Fruit fly (Drosophila melanogaster) whole organism, embryonic: Measurements from ENCODE around the gene CG31867.

ENCODE experiments used
- CG12219 ChIP-seq: fragments of 200-800 bp; sonication (Bioruptor generic); optimal IDR thresholded peaks from 3 replicates; lab custom pipeline; 2018; ENCODE audit warnings: missing biosample characterization, mild to moderate bottlenecking, missing genetic modification characterization
- CG12659 ChIP-seq: fragments of 200-800 bp; sonication (Bioruptor generic); optimal IDR thresholded peaks from 3 replicates; lab custom pipeline; 2017; ENCODE audit warnings: mild to moderate bottlenecking, missing biosample characterization, missing genetic modification reagents, missing genetic modification characterization
- CG12769 ChIP-seq: fragments of 200-800 bp; sonication (Bioruptor generic); optimal IDR thresholded peaks from 2 replicates; lab custom pipeline; 2019; ENCODE audit warnings: missing biosample characterization, mild to moderate bottlenecking, missing genetic modification characterization, moderate library complexity
- CG1832 ChIP-seq: fragments of 200-800 bp; sonication (Bioruptor generic); optimal IDR thresholded peaks from 2 replicates; lab custom pipeline; 2017; ENCODE audit warnings: missing biosample characterization, mild to moderate bottlenecking, missing genetic modification characterization, inconsistent platforms
- CG18619 ChIP-seq: fragments of 200-800 bp; sonication (Bioruptor generic); optimal IDR thresholded peaks from 3 replicates; lab custom pipeline; 2017; ENCODE audit warnings: missing biosample characterization, mild to moderate bottlenecking, missing genetic modification characterization
- CG2202 ChIP-seq: fragments of 200-800 bp; sonication (Bioruptor generic); optimal IDR thresholded peaks from 2 replicates; lab custom pipeline; 2018; ENCODE audit warnings: missing biosample characterization, mild to moderate bottlenecking, missing genetic modification characterization
- CG32532 ChIP-seq: fragments of 200-800 bp; sonication (Bioruptor generic); IDR thresholded peaks from 2 replicates; pipeline ENCODE4 v1.3.6; 2022; ENCODE audit warnings: missing biosample characterization, missing genetic modification characterization
- CG3281 ChIP-seq: fragments of 200-800 bp; sonication (Bioruptor generic); optimal IDR thresholded peaks from 3 replicates; lab custom pipeline; 2017; ENCODE audit warnings: missing biosample characterization, mild to moderate bottlenecking, missing genetic modification characterization
- CG3407 ChIP-seq: fragments of 200-800 bp; sonication (Bioruptor generic); optimal IDR thresholded peaks from 2 replicates; lab custom pipeline; 2018; ENCODE audit warnings: missing biosample characterization, mild to moderate bottlenecking, missing genetic modification characterization
- CG3726 ChIP-seq: fragments of 200-800 bp; sonication (Bioruptor generic); IDR thresholded peaks from 3 replicates; pipeline ENCODE4, ENCODE4 v1.3.6; 2022; ENCODE audit warnings: missing biosample characterization, missing genetic modification characterization
- CG4424 ChIP-seq: fragments of 200-800 bp; sonication (Bioruptor generic); optimal IDR thresholded peaks from 3 replicates; lab custom pipeline; 2016; ENCODE audit warnings: missing biosample characterization, missing genetic modification characterization
- CG4617 ChIP-seq: fragments of 200-800 bp; sonication (Bioruptor generic); optimal IDR thresholded peaks from 3 replicates; lab custom pipeline; 2016; ENCODE audit warnings: missing biosample characterization, missing genetic modification characterization, borderline replicate concordance
- CG4707 ChIP-seq: fragments of 200-800 bp; sonication (Bioruptor generic); optimal IDR thresholded peaks from 2 replicates; lab custom pipeline; 2018; ENCODE audit warnings: missing biosample characterization, mild to moderate bottlenecking, missing genetic modification characterization, moderate library complexity
- CG6175 ChIP-seq: fragments of 200-800 bp; sonication (Bioruptor generic); IDR thresholded peaks from 3 replicates; pipeline ENCODE4 v1.3.6; 2022; ENCODE audit warnings: missing biosample characterization, missing genetic modification characterization
- CG6654 ChIP-seq: fragments of 200-800 bp; sonication (Bioruptor generic); optimal IDR thresholded peaks from 2 replicates; lab custom pipeline; 2017; ENCODE audit warnings: missing biosample characterization, mild to moderate bottlenecking, missing genetic modification characterization
- CG6683 ChIP-seq: fragments of 200-800 bp; sonication (Bioruptor generic); optimal IDR thresholded peaks from 2 replicates; lab custom pipeline; 2017; ENCODE audit warnings: missing biosample characterization, mild to moderate bottlenecking, missing genetic modification characterization, missing genetic modification reagents
- CG7745 ChIP-seq: fragments of 200-800 bp; sonication (Bioruptor generic); optimal IDR thresholded peaks from 2 replicates; lab custom pipeline; 2018; ENCODE audit warnings: missing biosample characterization, mild to moderate bottlenecking, missing genetic modification characterization, moderate library complexity
- CG9817 ChIP-seq: fragments of 200-800 bp; sonication (Bioruptor generic); optimal IDR thresholded peaks from 2 replicates; lab custom pipeline; 2018; ENCODE audit warnings: missing biosample characterization, mild to moderate bottlenecking, missing genetic modification characterization, moderate library complexity
- Dip2 ChIP-seq: fragments of 200-800 bp; sonication (Bioruptor generic); IDR thresholded peaks from 2 replicates; pipeline ENCODE4 v1.3.6; 2022; ENCODE audit warnings: missing biosample characterization, missing genetic modification characterization
- Dip3 ChIP-seq: fragments of 200-800 bp; sonication (Bioruptor generic); optimal IDR thresholded peaks from 3 replicates; lab custom pipeline; 2016; ENCODE audit warnings: missing biosample characterization, missing genetic modification characterization
- Dref ChIP-seq: fragments of 200-800 bp; sonication (Bioruptor generic); IDR thresholded peaks from 2 replicates; pipeline ENCODE4 v1.3.6; 2022; ENCODE audit warnings: missing biosample characterization, missing genetic modification characterization
- E2f1 ChIP-seq: fragments of 200-800 bp; sonication (Bioruptor generic); IDR thresholded peaks from 2 replicates; pipeline ENCODE4 v1.3.6; 2022; ENCODE audit warnings: missing biosample characterization, missing genetic modification characterization
- Meics ChIP-seq: fragments of 200-800 bp; sonication (Bioruptor generic); optimal IDR thresholded peaks from 2 replicates; lab custom pipeline; 2017; ENCODE audit warnings: missing biosample characterization, mild to moderate bottlenecking, missing genetic modification characterization
- Mes4 ChIP-seq: fragments of 200-800 bp; sonication (Bioruptor generic); optimal IDR thresholded peaks from 2 replicates; lab custom pipeline; 2016; ENCODE audit warnings: missing biosample characterization, missing genetic modification characterization
- PHDP ChIP-seq: fragments of 200-800 bp; sonication (Bioruptor generic); optimal IDR thresholded peaks from 3 replicates; lab custom pipeline; 2018; ENCODE audit warnings: missing biosample characterization, mild to moderate bottlenecking, missing genetic modification characterization, moderate library complexity
- Pdp1 ChIP-seq, 2 experiments: fragments of 200-800 bp; sonication (Bioruptor generic); optimal IDR thresholded peaks; 3 replicates each; lab custom pipeline; 2016; ENCODE audit warnings: missing biosample characterization in 2 of 2, missing genetic modification characterization in 2 of 2, mild to moderate bottlenecking in 1 of 2, moderate library complexity in 1 of 2
- Xbp1 ChIP-seq: fragments of 200-800 bp; sonication (Bioruptor generic); optimal IDR thresholded peaks from 3 replicates; lab custom pipeline; 2016; ENCODE audit warnings: missing biosample characterization, mild to moderate bottlenecking, missing genetic modification characterization
- ash1 ChIP-seq: fragments of 200-800 bp; sonication (Bioruptor generic); optimal IDR thresholded peaks from 2 replicates; lab custom pipeline; 2018; ENCODE audit warnings: missing biosample characterization, mild to moderate bottlenecking, missing genetic modification characterization
- az2 ChIP-seq: fragments of 200-800 bp; sonication (Bioruptor generic); optimal IDR thresholded peaks from 3 replicates; lab custom pipeline; 2016; ENCODE audit warnings: missing biosample characterization, missing genetic modification characterization
- cato ChIP-seq: fragments of 200-800 bp; sonication (Bioruptor generic); optimal IDR thresholded peaks from 2 replicates; lab custom pipeline; 2016; ENCODE audit warnings: missing biosample characterization, missing genetic modification characterization, borderline replicate concordance
- esg ChIP-seq: fragments of 200-800 bp; sonication (Bioruptor generic); conservative IDR thresholded peaks from 2 replicates; pipeline ENCODE4 v1.3.6; 2022; ENCODE audit warnings: missing biosample characterization, missing genetic modification characterization
- ewg ChIP-seq: fragments of 200-800 bp; sonication (Bioruptor generic); optimal IDR thresholded peaks from 3 replicates; lab custom pipeline; 2017; ENCODE audit warnings: mild to moderate bottlenecking, missing biosample characterization, missing genetic modification reagents, missing genetic modification characterization
- fd96Cb ChIP-seq: fragments of 200-800 bp; sonication (Bioruptor generic); optimal IDR thresholded peaks from 2 replicates; lab custom pipeline; 2018; ENCODE audit warnings: missing biosample characterization, mild to moderate bottlenecking, missing genetic modification characterization, moderate library complexity
- gcm2 ChIP-seq: fragments of 200-800 bp; sonication (Bioruptor generic); optimal IDR thresholded peaks from 2 replicates; lab custom pipeline; 2016; ENCODE audit warnings: missing biosample characterization, missing genetic modification characterization
- grn ChIP-seq: fragments of 200-800 bp; sonication (Bioruptor generic); optimal IDR thresholded peaks from 3 replicates; lab custom pipeline; 2017; ENCODE audit warnings: missing biosample characterization, missing genetic modification characterization
- kah ChIP-seq: fragments of 200-800 bp; sonication (Bioruptor generic); optimal IDR thresholded peaks from 2 replicates; lab custom pipeline; 2018; ENCODE audit warnings: missing biosample characterization, mild to moderate bottlenecking, missing genetic modification characterization
- kay ChIP-seq: fragments of 200-800 bp; sonication (Bioruptor generic); optimal IDR thresholded peaks from 2 replicates; lab custom pipeline; 2016; ENCODE audit warnings: missing biosample characterization, missing genetic modification characterization
- peb ChIP-seq: fragments of 200-800 bp; sonication (Bioruptor generic); IDR thresholded peaks from 2 replicates; pipeline ENCODE4 v1.3.6; 2022; ENCODE audit warnings: missing biosample characterization, missing genetic modification characterization
- pnt ChIP-seq: fragments of 200-800 bp; sonication (Bioruptor generic); optimal IDR thresholded peaks from 3 replicates; lab custom pipeline; 2016; ENCODE audit warnings: missing biosample characterization, missing genetic modification characterization
- prd ChIP-seq, 3 experiments: fragments of >200 bp in 2 of 3; fragments of 200-800 bp in 1 of 3; sonication (Bioruptor generic) in 1 of 3; optimal IDR thresholded peaks in 2 of 3; IDR thresholded peaks in 1 of 3; 2 replicates in 2 of 3; 3 replicates in 1 of 3; pipeline versions ENCODE4 v1.3.6 to Lab custom; 2017 to 2022; ENCODE audit warnings: missing biosample characterization in 1 of 3, missing genetic modification characterization in 1 of 3
- pros ChIP-seq: fragments of 200-800 bp; sonication (Bioruptor generic); optimal IDR thresholded peaks from 3 replicates; lab custom pipeline; 2019; ENCODE audit warnings: missing biosample characterization, mild to moderate bottlenecking, missing genetic modification characterization, moderate library complexity
- run ChIP-seq: fragments of 200-800 bp; sonication (Bioruptor generic); optimal IDR thresholded peaks from 3 replicates; lab custom pipeline; 2018; ENCODE audit warnings: missing biosample characterization, mild to moderate bottlenecking, missing genetic modification characterization
- schlank ChIP-seq: fragments of 200-800 bp; sonication (Bioruptor generic); optimal IDR thresholded peaks from 2 replicates; lab custom pipeline; 2018; ENCODE audit warnings: missing biosample characterization, mild to moderate bottlenecking, missing genetic modification characterization
- sna ChIP-seq: fragments of 200-800 bp; sonication (Bioruptor generic); IDR thresholded peaks from 2 replicates; pipeline ENCODE4 v1.3.6; 2022; ENCODE audit warnings: missing biosample characterization, missing genetic modification characterization; ENCODE audit not compliant: partially characterized antibody
- so ChIP-seq: fragments of 200-800 bp; sonication (Bioruptor generic); IDR thresholded peaks from 3 replicates; pipeline ENCODE4 v1.3.6; 2022; ENCODE audit warnings: missing biosample characterization, missing genetic modification characterization
- tap ChIP-seq: fragments of 200-800 bp; optimal IDR thresholded peaks from 3 replicates; lab custom pipeline; 2019; ENCODE audit warnings: missing biosample characterization, mild to moderate bottlenecking, missing genetic modification characterization, moderate library complexity
- trem ChIP-seq: fragments of 200-800 bp; optimal IDR thresholded peaks from 3 replicates; lab custom pipeline; 2019; ENCODE audit warnings: missing biosample characterization, mild to moderate bottlenecking, missing genetic modification characterization, moderate library complexity
- vvl ChIP-seq: fragments of 200-800 bp; sonication (Bioruptor generic); IDR thresholded peaks from 2 replicates; pipeline ENCODE4 v1.3.6; 2022; ENCODE audit warnings: missing biosample characterization, missing genetic modification characterization
- zen2 ChIP-seq: fragments of 200-800 bp; sonication (Bioruptor generic); IDR thresholded peaks from 3 replicates; pipeline ENCODE4 v1.3.6; 2022; ENCODE audit warnings: missing biosample characterization, missing genetic modification characterization; ENCODE audit not compliant: partially characterized antibody

CG31867 gene

dm6 chr2L:11113011-11113528 is 32.1 kb downstream of the CG31867 start, which contains the start of gene Idua (continued):
- TF ChIP-seq grn (GFP tag; lab: Kevin White, UChicago) (peak; percentile 38), pnt (GFP tag; lab: Kevin White, UChicago) (no peak), CG6175 (GFP tag; lab: Robert Waterston, UW) (0 out of 3 replicates have a peak, but pooled peaks have one; percentile 52), vvl (GFP tag; lab: Robert Waterston, UW) (peak; percentile 50), ewg (GFP tag; lab: Kevin White, UChicago) (peak; percentile 39), schlank (tag; lab: Kevin White, UChicago) (peak; percentile 28), CG6683 (peak; percentile 76), CG12769 (tag; lab: Kevin White, UChicago) (no peak), so (GFP tag; lab: Robert Waterston, UW) (peak; percentile 61; the same call in 1 of the 3 replicates), gcm2 (no peak), trem (tag; lab: Kevin White, UChicago) (peak; percentile 36), Xbp1 (GFP tag; lab: Kevin White, UChicago) (peak; percentile 61), Dref (GFP tag; lab: Robert Waterston, UW) (no peak), CG32532 (peak; percentile 79), esg (GFP tag; lab: Robert Waterston, UW) (peak; percentile 56), Meics (GFP tag; lab: Kevin White, UChicago) (peak; percentile 93), Dip3 (GFP tag; lab: Kevin White, UChicago) (peak; percentile 57), PHDP (tag; lab: Kevin White, UChicago) (peak; percentile 76), CG12659 (peak; percentile 83), sna (no peak), CG7745 (tag; lab: Kevin White, UChicago) (no peak), Dip2 (GFP tag; lab: Robert Waterston, UW) (no peak), CG3281 (GFP tag; lab: Kevin White, UChicago) (peak; percentile 82), run (tag; lab: Kevin White, UChicago) (peak; percentile 29), CG1832 (no peak), peb (GFP tag; lab: Robert Waterston, UW) (peak; percentile 61), CG3407 (GFP tag; lab: Kevin White, UChicago) (peak; percentile 35), az2 (GFP tag; lab: Kevin White, UChicago) (peak; percentile 58), CG4707 (GFP tag; lab: Kevin White, UChicago) (peak; percentile 57), fd96Cb (peak; percentile 71), CG4424 (GFP tag; lab: Kevin White, UChicago) (peak; percentile 68), prd (optimal IDR thresholded peaks at IDR 0.05; lab: Kevin White, UChicago) (no peak), prd (GFP tag; IDR thresholded peaks at IDR 0.05; lab: Robert Waterston, UW) (peak; percentile 58), tap (tag; lab: Kevin White, UChicago) (no peak), CG6654 (GFP tag; lab: Kevin White, UChicago) (peak; percentile 2), CG4617 (GFP tag; lab: Kevin White, UChicago) (no peak), Pdp1 (GFP tag; optimal IDR thresholded peaks at IDR 0.05; lab: Kevin White, UChicago) (peak; percentile 15 to 19), kay (GFP tag; lab: Kevin White, UChicago) (peak; percentile 17), ash1 (GFP tag; lab: Kevin White, UChicago) (no peak), CG3726 (GFP tag; lab: Robert Waterston, UW) (no peak), Mes4 (GFP tag; lab: Kevin White, UChicago) (no peak), CG12219 (GFP tag; lab: Kevin White, UChicago) (peak; percentile 66), CG2202 (tag; lab: Kevin White, UChicago) (peak; percentile 13), pros (peak; percentile 6), cato (no peak), kah (GFP tag; lab: Kevin White, UChicago) (peak; percentile 12), E2f1 (GFP tag; lab: Robert Waterston, UW) (peak; percentile 39; the same call in 1 of the 2 replicates), zen2 (GFP tag; lab: Robert Waterston, UW) (no peak), CG18619 (GFP tag; lab: Kevin White, UChicago) (peak; percentile 66), CG9817 (tag; lab: Kevin White, UChicago) (peak; percentile 59)
